Worm (Caenorhabditis elegans): Measurements from ENCODE around the gene srx-95.

DNA sequence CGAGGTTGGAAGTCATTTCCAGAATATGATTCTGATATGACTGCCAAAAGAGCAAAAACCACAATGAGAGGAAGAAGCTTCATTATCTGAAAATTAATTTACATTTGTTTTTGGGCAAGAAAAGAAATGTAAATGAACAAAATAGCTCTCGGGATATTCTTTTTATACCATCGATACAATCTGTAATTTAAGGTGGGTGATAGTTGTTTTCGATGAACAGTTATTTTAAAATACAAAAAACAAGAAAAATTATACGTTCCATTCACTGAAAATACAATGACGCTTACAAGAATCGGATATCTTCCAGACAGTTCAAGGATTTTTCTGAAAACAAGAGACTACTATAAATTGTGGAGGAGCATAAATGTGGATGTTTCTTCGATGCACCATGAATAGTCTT, 9.9 kb downstream of the srx-95 start, which contains the start of gene ins-15:
- no peak for TF ChIP-seq fos-1 (tag; optimal IDR thresholded peaks at IDR 0.05)
- no peak for TF ChIP-seq ama-1 (optimal IDR thresholded peaks at IDR 0.05)
- TF ChIP-seq mdl-1 (tag; optimal IDR thresholded peaks at IDR 0.05), result no peak
- TF ChIP-seq crh-2 (tag; optimal IDR thresholded peaks at IDR 0.05), result no peak
- TF ChIP-seq lsy-2 (tag; optimal IDR thresholded peaks at IDR 0.05), result no peak
- no peak for TF ChIP-seq zag-1 (tag; optimal IDR thresholded peaks at IDR 0.05)
